Worm (Caenorhabditis elegans): ENCODE measurements around the gene ilys-5.

Gene ilys-5

ce11 chrX:6484780-6485179 is 51.9 kb downstream of the ilys-5 start, which contains the start of gene gar-1:
Gene gar-1 (minus strand): TSS chrX:6484880.
- TF ChIP-seq unc-62 (GFP tag; optimal IDR thresholded peaks at IDR 0.05), result no peak
